Worm (Caenorhabditis elegans) whole organism, midembryonic: ENCODE data around the gene ugt-13.

Source experiments
- cog-1 ChIP-seq: sonication (generic microtip); optimal IDR thresholded peaks from 2 replicates; lab custom pipeline; 2016; ENCODE audit warnings: missing genetic modification characterization, missing compliant biosample characterization
- flt-1 ChIP-seq: fragments of 200-800 bp; sonication (Bioruptor generic); IDR thresholded peaks from 2 replicates; pipeline ENCODE4 v1.3.6; 2022; ENCODE audit warnings: missing genetic modification characterization, missing compliant biosample characterization
- klf-2 ChIP-seq: fragments of 200-800 bp; sonication (Bioruptor generic); conservative IDR thresholded peaks from 2 replicates; pipeline ENCODE4 v1.3.6; 2022; ENCODE audit warnings: missing genetic modification reagents, missing genetic modification characterization, missing compliant biosample characterization
- med-1 ChIP-seq: sonication (generic microtip); optimal IDR thresholded peaks from 2 replicates; lab custom pipeline; 2017; ENCODE audit warnings: missing genetic modification characterization, mild to moderate bottlenecking, missing compliant biosample characterization, antibody characterized with exemption, missing genetic modification reagents; ENCODE audit not compliant: insufficient read depth
- ref-1 ChIP-seq: fragments of 200-800 bp; sonication (Bioruptor generic); conservative IDR thresholded peaks from 2 replicates; pipeline ENCODE4 v1.3.6; 2022; ENCODE audit warnings: missing genetic modification reagents, missing genetic modification characterization, missing compliant biosample characterization
- tab-1 ChIP-seq: fragments of 200-800 bp; sonication (Bioruptor generic); IDR thresholded peaks from 2 replicates; pipeline ENCODE4 v1.3.6; 2022; ENCODE audit warnings: missing genetic modification characterization, missing compliant biosample characterization
- ztf-29 ChIP-seq: fragments of 200-800 bp; sonication (Bioruptor generic); IDR thresholded peaks from 2 replicates; pipeline ENCODE4 v1.3.6; 2022; ENCODE audit warnings: missing genetic modification reagents, missing genetic modification characterization, missing compliant biosample characterization

- TF ChIP-seq tab-1, result no peak
- TF ChIP-seq ref-1 (GFP tag; lab: Robert Waterston, UW), result no peak
- no peak for TF ChIP-seq med-1 (GFP tag; lab: Kevin White, UChicago)
- no peak for TF ChIP-seq cog-1 (tag; lab: Kevin White, UChicago)
- no peak for TF ChIP-seq ztf-29 (GFP tag; lab: Robert Waterston, UW)
- TF ChIP-seq flt-1, result no peak
- no peak for TF ChIP-seq klf-2 (GFP tag; lab: Robert Waterston, UW)
Observed at ce11 chrV:4944219-4944618, 35.5 kb downstream of the ugt-13 start, which contains the start of gene str-211.
